Worm (Caenorhabditis elegans): ENCODE data around the gene C47D12.2.

Gene C47D12.2

ce11 chrII:11652679-11653174, 23.4 kb upstream of the C47D12.2 start, which contains the start of the genes rad-23 and rpn-12 (continued):
- TF ChIP-seq isw-1 (GFP tag; IDR thresholded peaks at IDR 0.05), result peak; percentile 37; the same call in 1 of the 2 replicates
- peak; percentile 39 for TF ChIP-seq swsn-7 (tag; optimal IDR thresholded peaks at IDR 0.05)
- no peak for TF ChIP-seq elt-2 (tag; optimal IDR thresholded peaks at IDR 0.05)
- no peak for TF ChIP-seq nhr-84 (tag; optimal IDR thresholded peaks at IDR 0.05)
- peak in 2 of 3 experiments; percentile 31 to 53 for TF ChIP-seq ceh-82 (tag; optimal IDR thresholded peaks at IDR 0.05)
- no peak for TF ChIP-seq ets-5 (GFP tag; IDR thresholded peaks at IDR 0.05)
- no peak for TF ChIP-seq snpc-4 (tag; optimal IDR thresholded peaks at IDR 0.05)

- TF ChIP-seq efl-3 (GFP tag; optimal IDR thresholded peaks at IDR 0.05), result no peak
- TF ChIP-seq nhr-85 (tag), result peak; percentile 57
- TF ChIP-seq grh-1 (GFP tag; IDR thresholded peaks at IDR 0.05), result peak; percentile 39; the same call in 1 of the 2 replicates
- no peak for TF ChIP-seq fkh-8 (tag; optimal IDR thresholded peaks at IDR 0.05)
- peak; percentile 45 for TF ChIP-seq lin-14 (GFP tag; optimal IDR thresholded peaks at IDR 0.05)
- TF ChIP-seq elt-3 (tag; optimal IDR thresholded peaks at IDR 0.05), result peak in 4 of 6 experiments; percentile 17 to 40 (median 27)
- no peak for TF ChIP-seq dsc-1 (tag; optimal IDR thresholded peaks at IDR 0.05)
- TF ChIP-seq mef-2 (tag; optimal IDR thresholded peaks at IDR 0.05), result no peak
- peak; percentile 0 for TF ChIP-seq unc-130 (tag; optimal IDR thresholded peaks at IDR 0.05)
- TF ChIP-seq nhr-20 (tag; optimal IDR thresholded peaks at IDR 0.05), result peak; percentile 23
Measured at ce11 chrII:11657079-11657478, 19.0 kb upstream of the C47D12.2 start, which contains the start of gene nep-1. TSS of gene nep-1 (minus strand) at chrII:11657179.

ce11 chrII:11658854-11659253, 17.3 kb upstream of the C47D12.2 start:
- TF ChIP-seq C04F5.9 (tag; optimal IDR thresholded peaks at IDR 0.05) (no peak), fkh-4 (tag; optimal IDR thresholded peaks at IDR 0.05; ENCODE audit: borderline replicate concordance) (peak; percentile 38)

- TF ChIP-seq egl-13 (tag; optimal IDR thresholded peaks at IDR 0.05), result no peak
Measured at ce11 chrII:11680220-11680619, 4.1 kb downstream of the C47D12.2 start.

- TF ChIP-seq ama-1 (optimal IDR thresholded peaks at IDR 0.05), result no peak
- no peak for TF ChIP-seq F16B12.6 (tag; optimal IDR thresholded peaks at IDR 0.05)
- TF ChIP-seq swsn-7 (tag; optimal IDR thresholded peaks at IDR 0.05), result no peak
- TF ChIP-seq unc-98 (GFP tag; IDR thresholded peaks at IDR 0.05), result no peak
- TF ChIP-seq efl-3 (GFP tag; optimal IDR thresholded peaks at IDR 0.05), result no peak
- no peak for TF ChIP-seq ets-5 (GFP tag; IDR thresholded peaks at IDR 0.05)
- no peak for TF ChIP-seq fkh-8 (tag; optimal IDR thresholded peaks at IDR 0.05)
- TF ChIP-seq unc-86 (tag; optimal IDR thresholded peaks at IDR 0.05), result no peak
- no peak for TF ChIP-seq nhr-77 (tag; optimal IDR thresholded peaks at IDR 0.05)
- no peak for TF ChIP-seq ceh-88 (GFP tag; IDR thresholded peaks at IDR 0.05)
- TF ChIP-seq rnt-1 (tag; optimal IDR thresholded peaks at IDR 0.05), result no peak
- no peak for TF ChIP-seq aly-2 (tag; optimal IDR thresholded peaks at IDR 0.05)
- no peak for TF ChIP-seq snpc-4 (tag; optimal IDR thresholded peaks at IDR 0.05)
- TF ChIP-seq fkh-10 (GFP tag; optimal IDR thresholded peaks at IDR 0.05), result no peak
- no peak for TF ChIP-seq efl-1 (optimal IDR thresholded peaks at IDR 0.05)
- no peak for TF ChIP-seq efl-1 (GFP tag; optimal IDR thresholded peaks at IDR 0.05 in 1 of 2)
- no peak for TF ChIP-seq alr-1 (tag; optimal IDR thresholded peaks at IDR 0.05; ENCODE audit: borderline replicate concordance)
- no peak for TF ChIP-seq grh-1 (GFP tag; IDR thresholded peaks at IDR 0.05)
- TF ChIP-seq sox-4 (tag; optimal IDR thresholded peaks at IDR 0.05), result no peak
- no peak for TF ChIP-seq dpl-1 (GFP tag; optimal IDR thresholded peaks at IDR 0.05)
- no peak for TF ChIP-seq isw-1 (GFP tag; IDR thresholded peaks at IDR 0.05)
Measured at ce11 chrII:11681136-11681824, 5.2 kb downstream of the C47D12.2 start, which contains the start of the genes sfxn-1.4 and C47D12.4. TSS of gene sfxn-1.4 (minus strand) at chrII:11681236. TSS of gene C47D12.4 (plus strand) at chrII:11681774.
